Worm (Caenorhabditis elegans): ENCODE data around the gene C36C5.15.

The C36C5.15 gene

DNA sequence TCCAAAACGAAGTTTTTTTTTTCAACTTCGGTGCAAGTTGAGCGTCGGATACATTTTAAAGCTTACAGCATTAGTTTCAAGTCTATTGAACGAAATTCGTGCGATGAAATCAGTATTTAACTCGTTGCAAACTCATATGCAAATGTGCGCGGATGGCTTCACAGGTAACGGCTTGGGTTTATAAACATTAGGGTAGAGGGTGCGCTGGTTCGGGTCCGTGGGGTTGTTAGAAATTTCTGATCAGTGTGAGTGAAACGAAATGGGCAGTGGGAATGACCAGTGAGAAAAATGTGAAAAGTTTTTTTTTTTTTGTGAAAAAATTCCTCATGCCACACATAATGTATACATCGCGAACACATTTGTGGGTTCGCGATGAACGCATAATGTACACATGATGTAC, 5.4 kb downstream of the C36C5.15 start:
- TF ChIP-seq daf-19 (GFP tag; conservative IDR thresholded peaks at IDR 0.05) (no peak), ztf-11 (tag; optimal IDR thresholded peaks at IDR 0.05) (no peak), zip-2 (tag; optimal IDR thresholded peaks at IDR 0.05) (no peak), nhr-111 (GFP tag; optimal IDR thresholded peaks at IDR 0.05) (no peak), madf-9 (GFP tag; conservative IDR thresholded peaks at IDR 0.05) (no peak), ces-1 (GFP tag; optimal IDR thresholded peaks at IDR 0.05) (no peak), nhr-237 (tag; optimal IDR thresholded peaks at IDR 0.05) (no peak), aly-2 (tag; optimal IDR thresholded peaks at IDR 0.05) (no peak), hlh-30 (tag; optimal IDR thresholded peaks at IDR 0.05; ENCODE audit: insufficient read depth) (no peak), ceh-20 (GFP tag; IDR thresholded peaks at IDR 0.05) (no peak), vab-7 (GFP tag; IDR thresholded peaks at IDR 0.05) (peak; percentile 63), skn-1 (tag; optimal IDR thresholded peaks at IDR 0.05) (no peak), attf-4 (tag; optimal IDR thresholded peaks at IDR 0.05) (no peak), hif-1 (tag; optimal IDR thresholded peaks at IDR 0.05) (no peak), daf-16 (GFP tag; optimal IDR thresholded peaks at IDR 0.05) (no peak), daf-16 (tag; optimal IDR thresholded peaks at IDR 0.05) (no peak), nhr-25 (tag; optimal IDR thresholded peaks at IDR 0.05; ENCODE audit: borderline replicate concordance, insufficient read depth) (no peak), ZK337.2 (GFP tag; IDR thresholded peaks at IDR 0.05) (no peak), rbr-2 (tag; optimal IDR thresholded peaks at IDR 0.05) (no peak), arid-1 (GFP tag; conservative IDR thresholded peaks at IDR 0.05) (peak; percentile 51; the same call in 1 of the 2 replicates), lir-3 (tag; optimal IDR thresholded peaks at IDR 0.05) (no peak), nhr-42 (GFP tag; IDR thresholded peaks at IDR 0.05) (no peak), ceh-32 (tag; optimal IDR thresholded peaks at IDR 0.05; ENCODE audit: poor library complexity) (no peak), lin-1 (GFP tag; IDR thresholded peaks at IDR 0.05) (0 out of 2 replicates have a peak, but pooled peaks have one; percentile 42), nhr-6 (tag; optimal IDR thresholded peaks at IDR 0.05) (no peak), unc-62 (GFP tag; optimal IDR thresholded peaks at IDR 0.05 in 1 of 2) (peak in 1 of 2 experiments; percentile 44), unc-62 (tag; optimal IDR thresholded peaks at IDR 0.05) (no peak), cey-2 (tag; optimal IDR thresholded peaks at IDR 0.05; ENCODE audit: borderline replicate concordance, insufficient read depth) (no peak), ctbp-1 (GFP tag; IDR thresholded peaks at IDR 0.05) (peak; percentile 47; the same call in 1 of the 2 replicates), set-16 (GFP tag; IDR thresholded peaks at IDR 0.05) (no peak), ztf-7 (tag; optimal IDR thresholded peaks at IDR 0.05) (no peak), F37D6.2 (tag; optimal IDR thresholded peaks at IDR 0.05) (no peak), F49E8.2 (tag; optimal IDR thresholded peaks at IDR 0.05; ENCODE audit: borderline replicate concordance) (peak; percentile 66), dmd-6 (GFP tag; IDR thresholded peaks at IDR 0.05) (no peak), F44E2.7 (GFP tag; IDR thresholded peaks at IDR 0.05) (no peak), mes-2 (tag; optimal IDR thresholded peaks at IDR 0.05; ENCODE audit: poor library complexity, severe bottlenecking) (no peak), nhr-41 (GFP tag; IDR thresholded peaks at IDR 0.05) (no peak), snpc-4 (tag; optimal IDR thresholded peaks at IDR 0.05) (no peak), pha-4 (GFP tag; IDR thresholded peaks at IDR 0.05) (no peak), pha-4 (tag; optimal IDR thresholded peaks at IDR 0.05) (no peak), T26A8.4 (GFP tag; IDR thresholded peaks at IDR 0.05) (no peak), ceh-44 (GFP tag; IDR thresholded peaks at IDR 0.05) (0 out of 2 replicates have a peak, but pooled peaks have one; percentile 16), php-3 (GFP tag; IDR thresholded peaks at IDR 0.05) (no peak), Y105C5A.15 (GFP tag; IDR thresholded peaks at IDR 0.05) (no peak), lin-29 (GFP tag; IDR thresholded peaks at IDR 0.05) (no peak), daf-12 (tag; optimal IDR thresholded peaks at IDR 0.05) (no peak), F10B5.3 (tag; optimal IDR thresholded peaks at IDR 0.05) (no peak), lim-7 (GFP tag; IDR thresholded peaks at IDR 0.05) (peak; percentile 62; the same call in 1 of the 2 replicates), nhr-48 (tag; optimal IDR thresholded peaks at IDR 0.05) (no peak), D1046.2 (GFP tag; IDR thresholded peaks at IDR 0.05) (peak; percentile 58; the same call in 1 of the 2 replicates), ama-1 (optimal IDR thresholded peaks at IDR 0.05) (no peak), pqm-1 (tag; optimal IDR thresholded peaks at IDR 0.05) (no peak)

Data from whole organism, L4 larva.